Fruit fly (Drosophila melanogaster) whole organism, adult: ENCODE results near the gene Pfdn1.

ENCODE experiments used
- CG11617 ChIP-seq: fragments of 200-800 bp; sonication (Bioruptor generic); optimal IDR thresholded peaks from 2 replicates; lab custom pipeline; 2017; ENCODE audit warnings: mild to moderate bottlenecking, missing biosample characterization, missing genetic modification reagents, missing genetic modification characterization
- CG12768 ChIP-seq: fragments of 200-800 bp; sonication (Bioruptor generic); optimal IDR thresholded peaks from 2 replicates; lab custom pipeline; 2017; ENCODE audit warnings: missing biosample characterization, missing genetic modification characterization, mild to moderate bottlenecking, moderate library complexity, missing genetic modification reagents
- CG14711 ChIP-seq: fragments of 200-800 bp; sonication (Bioruptor generic); optimal IDR thresholded peaks from 2 replicates; lab custom pipeline; 2018; ENCODE audit warnings: missing biosample characterization, mild to moderate bottlenecking, missing genetic modification characterization, moderate library complexity
- CG1620 ChIP-seq: fragments of 200-800 bp; sonication (Bioruptor generic); optimal IDR thresholded peaks from 2 replicates; lab custom pipeline; 2016; ENCODE audit warnings: missing biosample characterization, missing genetic modification characterization
- CG33017 ChIP-seq: fragments of 200-800 bp; sonication (Bioruptor generic); optimal IDR thresholded peaks from 2 replicates; lab custom pipeline; 2018; ENCODE audit warnings: missing biosample characterization, mild to moderate bottlenecking, missing genetic modification characterization, moderate library complexity
- CG5204 ChIP-seq: fragments of 200-800 bp; sonication (Bioruptor generic); optimal IDR thresholded peaks from 2 replicates; lab custom pipeline; 2016; ENCODE audit warnings: missing biosample characterization, missing genetic modification characterization
- CG7045 ChIP-seq: fragments of 200-800 bp; sonication (Bioruptor generic); optimal IDR thresholded peaks from 2 replicates; lab custom pipeline; 2017; ENCODE audit warnings: missing biosample characterization, mild to moderate bottlenecking, missing genetic modification characterization
- CG7101 ChIP-seq: fragments of 200-800 bp; sonication (Bioruptor generic); optimal IDR thresholded peaks from 2 replicates; lab custom pipeline; 2018; ENCODE audit warnings: missing biosample characterization, mild to moderate bottlenecking, missing genetic modification characterization, moderate library complexity
- Clk ChIP-seq: fragments of 200-800 bp; sonication (Bioruptor generic); optimal IDR thresholded peaks from 2 replicates; lab custom pipeline; 2017; ENCODE audit warnings: missing biosample characterization, missing genetic modification characterization
- Crg-1 ChIP-seq: fragments of 200-800 bp; sonication (Bioruptor generic); optimal IDR thresholded peaks from 2 replicates; lab custom pipeline; 2016; ENCODE audit warnings: missing biosample characterization, missing genetic modification characterization
- Hr96 ChIP-seq: fragments of 200-800 bp; sonication (Bioruptor generic); optimal IDR thresholded peaks from 2 replicates; lab custom pipeline; 2016; ENCODE audit warnings: missing biosample characterization, missing genetic modification characterization
- Mnt ChIP-seq: fragments of 200-800 bp; sonication (Bioruptor generic); optimal IDR thresholded peaks from 2 replicates; lab custom pipeline; 2016; ENCODE audit warnings: missing biosample characterization, mild to moderate bottlenecking, missing genetic modification characterization
- bab1 ChIP-seq: fragments of 200-800 bp; sonication (Bioruptor generic); optimal IDR thresholded peaks from 3 replicates; lab custom pipeline; 2019; ENCODE audit warnings: missing biosample characterization, mild to moderate bottlenecking, missing genetic modification characterization, moderate library complexity
- cic ChIP-seq: fragments of 200-800 bp; sonication (Bioruptor generic); optimal IDR thresholded peaks from 2 replicates; lab custom pipeline; 2017; ENCODE audit warnings: missing biosample characterization, mild to moderate bottlenecking, missing genetic modification characterization, moderate library complexity
- cnc ChIP-seq, 2 experiments: fragments of >200 bp; optimal IDR thresholded peaks; 2 replicates each; lab custom pipeline; 2017
- kay ChIP-seq: fragments of 200-800 bp; sonication (Bioruptor generic); peaks from one replicate; lab custom pipeline; 2016; ENCODE audit warnings: missing biosample characterization, missing genetic modification characterization, borderline replicate concordance
- ovo ChIP-seq: fragments of 200-800 bp; sonication (Bioruptor generic); optimal IDR thresholded peaks from 2 replicates; lab custom pipeline; 2016; ENCODE audit warnings: missing biosample characterization, missing genetic modification characterization
- pad ChIP-seq: fragments of 200-800 bp; sonication (Bioruptor generic); optimal IDR thresholded peaks from 3 replicates; lab custom pipeline; 2017; ENCODE audit warnings: missing biosample characterization, missing genetic modification characterization, mild to moderate bottlenecking, moderate library complexity, missing genetic modification reagents
- tj ChIP-seq: fragments of 200-800 bp; sonication (Bioruptor generic); optimal IDR thresholded peaks from 3 replicates; lab custom pipeline; 2017; ENCODE audit warnings: missing biosample characterization, mild to moderate bottlenecking, missing genetic modification characterization, moderate library complexity
- toe ChIP-seq: fragments of 200-800 bp; sonication (Bioruptor generic); optimal IDR thresholded peaks from 2 replicates; lab custom pipeline; 2016; ENCODE audit warnings: missing biosample characterization, missing genetic modification characterization

The Pfdn1 gene

dm6 chr2L:6072124-6072523, 3.2 kb downstream of the Pfdn1 start:
- no peak for TF ChIP-seq CG5204 (GFP tag; lab: Kevin White, UChicago)
- TF ChIP-seq tj (GFP tag; lab: Kevin White, UChicago) = no peak
- TF ChIP-seq ovo (GFP tag; lab: Kevin White, UChicago) = no peak
- no peak for TF ChIP-seq cnc (optimal IDR thresholded peaks at IDR 0.05; lab: Kevin White, UChicago)
- no peak for TF ChIP-seq cic (GFP tag; lab: Kevin White, UChicago)

- TF ChIP-seq CG7101 (tag; lab: Kevin White, UChicago) = no peak
Observed at dm6 chr2L:6073894-6074293, 5.0 kb downstream of the Pfdn1 start.

- TF ChIP-seq CG5204 (GFP tag; lab: Kevin White, UChicago) (no peak), CG7101 (tag; lab: Kevin White, UChicago) (no peak), CG11617 (GFP tag; lab: Kevin White, UChicago) (no peak), Clk (GFP tag; lab: Kevin White, UChicago) (no peak), toe (GFP tag; lab: Kevin White, UChicago) (no peak), CG12768 (GFP tag; lab: Kevin White, UChicago) (no peak), pad (GFP tag; lab: Kevin White, UChicago) (no peak), Hr96 (GFP tag; lab: Kevin White, UChicago) (no peak), CG1620 (GFP tag; lab: Kevin White, UChicago) (no peak), tj (GFP tag; lab: Kevin White, UChicago) (no peak), CG33017 (tag; lab: Kevin White, UChicago) (no peak), kay (GFP tag; lab: Kevin White, UChicago) (no peak), Crg-1 (GFP tag; lab: Kevin White, UChicago) (no peak), CG7045 (GFP tag; lab: Kevin White, UChicago) (no peak), cnc (optimal IDR thresholded peaks at IDR 0.05; lab: Kevin White, UChicago) (no peak), ovo (GFP tag; lab: Kevin White, UChicago) (no peak), Mnt (no peak), cic (GFP tag; lab: Kevin White, UChicago) (no peak), bab1 (GFP tag; lab: Kevin White, UChicago) (no peak)
Observed at dm6 chr2L:6074314-6074713, 5.4 kb downstream of the Pfdn1 start.

- no peak for TF ChIP-seq Crg-1 (GFP tag; lab: Kevin White, UChicago)
- no peak for TF ChIP-seq kay (GFP tag; lab: Kevin White, UChicago)
- no peak for TF ChIP-seq bab1 (GFP tag; lab: Kevin White, UChicago)
- no peak for TF ChIP-seq cnc (optimal IDR thresholded peaks at IDR 0.05; lab: Kevin White, UChicago)
- TF ChIP-seq toe (GFP tag; lab: Kevin White, UChicago) = no peak
- TF ChIP-seq CG7045 (GFP tag; lab: Kevin White, UChicago) = no peak
- no peak for TF ChIP-seq CG1620 (GFP tag; lab: Kevin White, UChicago)
- no peak for TF ChIP-seq pad (GFP tag; lab: Kevin White, UChicago)
- TF ChIP-seq tj (GFP tag; lab: Kevin White, UChicago) = no peak
- TF ChIP-seq CG5204 (GFP tag; lab: Kevin White, UChicago) = no peak
- TF ChIP-seq ovo (GFP tag; lab: Kevin White, UChicago) = no peak
- no peak for TF ChIP-seq cic (GFP tag; lab: Kevin White, UChicago)
- TF ChIP-seq CG33017 (tag; lab: Kevin White, UChicago) = no peak
- TF ChIP-seq CG12768 (GFP tag; lab: Kevin White, UChicago) = no peak
- TF ChIP-seq CG11617 (GFP tag; lab: Kevin White, UChicago) = no peak
- TF ChIP-seq Hr96 (GFP tag; lab: Kevin White, UChicago) = no peak
- TF ChIP-seq CG7101 (tag; lab: Kevin White, UChicago) = no peak
- no peak for TF ChIP-seq CG14711 (tag; lab: Kevin White, UChicago)
Observed at dm6 chr2L:6075345-6075744, 6.5 kb downstream of the Pfdn1 start.

- TF ChIP-seq CG7045 (GFP tag; lab: Kevin White, UChicago) (no peak), cic (GFP tag; lab: Kevin White, UChicago) (no peak), toe (GFP tag; lab: Kevin White, UChicago) (no peak), Clk (GFP tag; lab: Kevin White, UChicago) (no peak), CG7101 (tag; lab: Kevin White, UChicago) (no peak), ovo (GFP tag; lab: Kevin White, UChicago) (no peak), CG33017 (tag; lab: Kevin White, UChicago) (no peak), CG12768 (GFP tag; lab: Kevin White, UChicago) (no peak), pad (GFP tag; lab: Kevin White, UChicago) (no peak), kay (GFP tag; lab: Kevin White, UChicago) (no peak), CG14711 (tag; lab: Kevin White, UChicago) (no peak), cnc (optimal IDR thresholded peaks at IDR 0.05; lab: Kevin White, UChicago) (no peak), Mnt (no peak)
Observed at dm6 chr2L:6076143-6076542, 7.3 kb downstream of the Pfdn1 start.

- no peak for TF ChIP-seq cic (GFP tag; lab: Kevin White, UChicago)
- TF ChIP-seq pad (GFP tag; lab: Kevin White, UChicago) = no peak
- no peak for TF ChIP-seq CG7045 (GFP tag; lab: Kevin White, UChicago)
- no peak for TF ChIP-seq CG5204 (GFP tag; lab: Kevin White, UChicago)
- TF ChIP-seq CG33017 (tag; lab: Kevin White, UChicago) = no peak
- TF ChIP-seq CG1620 (GFP tag; lab: Kevin White, UChicago) = no peak
- no peak for TF ChIP-seq Mnt
- no peak for TF ChIP-seq cnc (optimal IDR thresholded peaks at IDR 0.05; lab: Kevin White, UChicago)
- no peak for TF ChIP-seq CG7101 (tag; lab: Kevin White, UChicago)
- TF ChIP-seq Crg-1 (GFP tag; lab: Kevin White, UChicago) = no peak
Observed at dm6 chr2L:6076829-6077364, 8.0 kb downstream of the Pfdn1 start.
